Worm (Caenorhabditis elegans) whole organism, late embryonic: ENCODE measurements around the gene T02G5.3.
A peak's percentile ranks its signal among the peaks of the same experiment; 100 is the strongest.

Experiments
- C08G9.2 ChIP-seq: sonication (generic microtip); optimal IDR thresholded peaks from 2 replicates; lab custom pipeline; 2016; ENCODE audit warnings: mild to moderate bottlenecking, missing genetic modification characterization, moderate library complexity, missing compliant biosample characterization
- F13H6.1 ChIP-seq: sonication (generic microtip); optimal IDR thresholded peaks from 2 replicates; lab custom pipeline; 2016; ENCODE audit warnings: missing genetic modification characterization, missing compliant biosample characterization
- K02D7.2 ChIP-seq: sonication (generic microtip); optimal IDR thresholded peaks from 2 replicates; lab custom pipeline; 2017; ENCODE audit warnings: mild to moderate bottlenecking, missing genetic modification characterization, missing compliant biosample characterization
- T23F11.4 ChIP-seq: fragments of 200-800 bp; sonication (Bioruptor generic); optimal IDR thresholded peaks from 2 replicates; lab custom pipeline; 2018; ENCODE audit warnings: mild to moderate bottlenecking, missing genetic modification characterization, missing compliant biosample characterization
- ahr-1 ChIP-seq: sonication (generic microtip); optimal IDR thresholded peaks from 2 replicates; lab custom pipeline; 2016; ENCODE audit warnings: missing genetic modification characterization, missing compliant biosample characterization
- ama-1 ChIP-seq: fragments of 150-350 bp; optimal IDR thresholded peaks from 2 replicates; lab custom pipeline; 2014
- ceh-14 ChIP-seq: sonication (generic microtip); optimal IDR thresholded peaks from 2 replicates; lab custom pipeline; 2016; ENCODE audit warnings: missing genotype, missing genetic modification characterization, missing compliant biosample characterization
- ceh-18 ChIP-seq: sonication (generic microtip); optimal IDR thresholded peaks from 2 replicates; lab custom pipeline; 2016; ENCODE audit warnings: missing genetic modification characterization, missing compliant biosample characterization
- ceh-2 ChIP-seq: sonication (generic microtip); optimal IDR thresholded peaks from 2 replicates; lab custom pipeline; 2016; ENCODE audit warnings: missing genotype, missing genetic modification characterization, missing compliant biosample characterization
- ceh-31 ChIP-seq: sonication (generic microtip); optimal IDR thresholded peaks from 2 replicates; lab custom pipeline; 2016; ENCODE audit warnings: missing genetic modification characterization, missing compliant biosample characterization
- ceh-34 ChIP-seq: sonication (generic microtip); optimal IDR thresholded peaks from 2 replicates; lab custom pipeline; 2016; ENCODE audit warnings: mild to moderate bottlenecking, missing genetic modification characterization, missing compliant biosample characterization
- ceh-48 ChIP-seq: sonication (generic microtip); optimal IDR thresholded peaks from 2 replicates; lab custom pipeline; 2016; ENCODE audit warnings: missing genetic modification characterization, inconsistent platforms, missing compliant biosample characterization
- che-1 ChIP-seq: sonication (generic microtip); optimal IDR thresholded peaks from 2 replicates; lab custom pipeline; 2016; ENCODE audit warnings: mild to moderate bottlenecking, missing genetic modification characterization, missing compliant biosample characterization
- elt-2 ChIP-seq: sonication (generic microtip); optimal IDR thresholded peaks from 2 replicates; lab custom pipeline; 2016; ENCODE audit warnings: missing genetic modification reagents, missing genetic modification characterization, missing compliant biosample characterization
- elt-4 ChIP-seq: sonication (generic microtip); optimal IDR thresholded peaks from 2 replicates; lab custom pipeline; 2016; ENCODE audit warnings: missing genetic modification characterization, missing compliant biosample characterization
- ets-4 ChIP-seq: sonication (generic microtip); optimal IDR thresholded peaks from 2 replicates; lab custom pipeline; 2016; ENCODE audit warnings: missing genetic modification characterization, missing compliant biosample characterization
- eyg-1 ChIP-seq: sonication (generic microtip); optimal IDR thresholded peaks from 2 replicates; lab custom pipeline; 2016; ENCODE audit warnings: missing genotype, missing genetic modification characterization, missing compliant biosample characterization
- fax-1 ChIP-seq: sonication (generic microtip); optimal IDR thresholded peaks from 2 replicates; lab custom pipeline; 2016; ENCODE audit warnings: missing genotype, missing genetic modification characterization, missing compliant biosample characterization
- fkh-6 ChIP-seq: sonication (generic microtip); optimal IDR thresholded peaks from 2 replicates; lab custom pipeline; 2016; ENCODE audit warnings: missing genetic modification characterization, missing compliant biosample characterization
- gmeb-2 ChIP-seq: sonication (generic microtip); optimal IDR thresholded peaks from 2 replicates; lab custom pipeline; 2016; ENCODE audit warnings: missing genetic modification characterization, inconsistent platforms, missing compliant biosample characterization
- hlh-15 ChIP-seq: sonication (generic microtip); optimal IDR thresholded peaks from 2 replicates; lab custom pipeline; 2016; ENCODE audit warnings: missing genetic modification characterization, missing compliant biosample characterization
- hlh-8 ChIP-seq: sonication (generic microtip); optimal IDR thresholded peaks from 2 replicates; lab custom pipeline; 2016; ENCODE audit warnings: missing genotype, missing genetic modification characterization, missing compliant biosample characterization
- lim-6 ChIP-seq: sonication (generic microtip); optimal IDR thresholded peaks from 2 replicates; lab custom pipeline; 2016; ENCODE audit warnings: missing genetic modification characterization, missing compliant biosample characterization
- nfya-1 ChIP-seq: sonication (generic microtip); optimal IDR thresholded peaks from 2 replicates; lab custom pipeline; 2017; ENCODE audit warnings: missing genetic modification characterization, mild to moderate bottlenecking, missing compliant biosample characterization, antibody characterized with exemption, moderate library complexity
- nhr-11 ChIP-seq: fragments of 150-350 bp; optimal IDR thresholded peaks from 2 replicates; lab custom pipeline; 2014; ENCODE audit warnings: missing biosample characterization, missing genetic modification characterization
- nhr-232 ChIP-seq: sonication (generic microtip); optimal IDR thresholded peaks from 2 replicates; lab custom pipeline; 2016; ENCODE audit warnings: missing genetic modification characterization, missing compliant biosample characterization
- odd-2 ChIP-seq: sonication (generic microtip); optimal IDR thresholded peaks from 2 replicates; lab custom pipeline; 2017; ENCODE audit warnings: antibody characterized with exemption, mild to moderate bottlenecking, missing genetic modification characterization, missing compliant biosample characterization
- pat-9 ChIP-seq: fragments of 200-800 bp; sonication (Bioruptor generic); optimal IDR thresholded peaks from 2 replicates; lab custom pipeline; 2018; ENCODE audit warnings: mild to moderate bottlenecking, missing genetic modification characterization, moderate library complexity, missing compliant biosample characterization
- pha-4 ChIP-seq: fragments of 150-350 bp; optimal IDR thresholded peaks from 2 replicates; lab custom pipeline; 2018; ENCODE audit warnings: missing biosample characterization, missing genetic modification reagents, missing genetic modification characterization
- pqm-1 ChIP-seq: sonication (generic microtip); optimal IDR thresholded peaks from 2 replicates; lab custom pipeline; 2016; ENCODE audit warnings: missing genetic modification characterization, missing compliant biosample characterization
- ref-2 ChIP-seq: sonication (generic microtip); optimal IDR thresholded peaks from 2 replicates; lab custom pipeline; 2016; ENCODE audit warnings: missing genetic modification characterization, missing compliant biosample characterization
- rnt-1 ChIP-seq: sonication (generic microtip); optimal IDR thresholded peaks from 2 replicates; lab custom pipeline; 2016; ENCODE audit warnings: missing genetic modification characterization, missing compliant biosample characterization
- sox-4 ChIP-seq: sonication (generic microtip); optimal IDR thresholded peaks from 2 replicates; lab custom pipeline; 2017; ENCODE audit warnings: mild to moderate bottlenecking, missing genetic modification characterization, inconsistent platforms, missing compliant biosample characterization
- syd-9 ChIP-seq: sonication (generic microtip); optimal IDR thresholded peaks from 2 replicates; lab custom pipeline; 2016; ENCODE audit warnings: mild to moderate bottlenecking, missing genetic modification characterization, moderate library complexity, missing compliant biosample characterization
- tbx-2 ChIP-seq: sonication (generic microtip); optimal IDR thresholded peaks from 2 replicates; lab custom pipeline; 2016; ENCODE audit warnings: missing genetic modification characterization, missing compliant biosample characterization
- tbx-7 ChIP-seq: sonication (generic microtip); optimal IDR thresholded peaks from 2 replicates; lab custom pipeline; 2016; ENCODE audit warnings: missing genotype, missing genetic modification characterization, missing compliant biosample characterization
- unc-42 ChIP-seq: sonication (generic microtip); optimal IDR thresholded peaks from 2 replicates; lab custom pipeline; 2016; ENCODE audit warnings: missing genotype, missing genetic modification characterization, missing compliant biosample characterization
- unc-55 ChIP-seq: sonication (generic microtip); optimal IDR thresholded peaks from 2 replicates; lab custom pipeline; 2017; ENCODE audit warnings: missing biosample characterization, missing genetic modification reagents, missing genetic modification characterization
- unc-86 ChIP-seq: sonication (generic microtip); optimal IDR thresholded peaks from 2 replicates; lab custom pipeline; 2016; ENCODE audit warnings: missing genetic modification characterization, missing compliant biosample characterization
- zip-5 ChIP-seq: sonication (generic microtip); optimal IDR thresholded peaks from 2 replicates; lab custom pipeline; 2016; ENCODE audit warnings: missing genetic modification characterization, missing compliant biosample characterization
- ztf-16 ChIP-seq: sonication (generic microtip); optimal IDR thresholded peaks from 2 replicates; lab custom pipeline; 2017; ENCODE audit warnings: missing genetic modification characterization, missing compliant biosample characterization

Gene T02G5.3

DNA sequence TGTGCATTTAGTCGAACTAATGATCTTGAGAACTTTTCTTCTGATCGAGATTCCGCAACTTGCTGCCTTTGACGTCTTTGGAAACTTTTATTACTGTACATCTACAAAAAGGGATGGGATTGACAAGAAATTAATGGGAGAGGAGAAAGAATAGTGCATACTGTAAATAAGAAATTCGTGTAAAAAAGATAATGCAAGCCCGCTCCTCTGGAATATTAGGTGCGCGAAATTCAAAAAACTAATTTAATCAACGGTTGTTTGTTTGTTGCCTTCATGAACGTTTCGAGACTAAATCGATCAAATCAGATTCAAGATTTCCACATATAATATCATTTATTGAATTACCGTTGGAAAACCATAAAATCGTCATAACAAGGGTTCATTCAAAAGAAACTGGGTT lies 23.3 kb upstream of the T02G5.3 start, which contains the start of gene him-14:
him-14 (minus strand) TSS at position 101 of the 400 bp plus-strand sequence.
- TF ChIP-seq ceh-2 (tag; lab: Kevin White, UChicago) (no peak), pha-4 (tag; lab: Kevin White, UChicago) (no peak), nfya-1 (tag; lab: Kevin White, UChicago) (no peak), ceh-31 (tag; lab: Kevin White, UChicago) (no peak), C08G9.2 (tag; lab: Kevin White, UChicago) (no peak), lim-6 (tag; lab: Kevin White, UChicago) (no peak)

DNA sequence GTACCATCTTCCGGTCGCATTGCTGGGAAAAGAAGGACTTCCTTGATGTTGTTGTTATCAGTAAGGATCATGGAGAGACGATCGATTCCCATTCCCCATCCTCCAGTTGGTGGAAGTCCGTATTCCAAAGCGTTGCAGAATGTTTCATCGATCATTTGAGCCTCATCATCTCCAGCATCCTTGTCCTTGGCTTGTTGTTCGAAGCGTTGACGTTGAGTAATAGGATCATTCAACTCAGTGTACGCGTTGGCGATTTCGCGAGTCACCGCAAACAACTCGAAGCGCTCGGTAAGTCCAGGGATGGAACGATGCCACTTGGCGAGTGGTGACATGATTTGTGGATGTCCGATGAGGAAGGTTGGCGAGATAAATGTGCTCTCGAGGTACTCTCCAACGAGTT lies 22.8 kb upstream of the T02G5.3 start:
- TF ChIP-seq ceh-48 (tag; lab: Kevin White, UChicago) (no peak), pqm-1 (tag; lab: Kevin White, UChicago) (no peak), sox-4 (no peak), nhr-232 (tag; lab: Kevin White, UChicago) (no peak), K02D7.2 (tag; lab: Kevin White, UChicago) (no peak), T23F11.4 (GFP tag; lab: Kevin White, UChicago) (no peak), syd-9 (no peak), unc-55 (GFP tag; lab: Kevin White, UChicago) (no peak), odd-2 (tag; lab: Kevin White, UChicago) (no peak), unc-86 (tag; lab: Kevin White, UChicago) (no peak), gmeb-2 (tag; lab: Kevin White, UChicago) (no peak)

DNA sequence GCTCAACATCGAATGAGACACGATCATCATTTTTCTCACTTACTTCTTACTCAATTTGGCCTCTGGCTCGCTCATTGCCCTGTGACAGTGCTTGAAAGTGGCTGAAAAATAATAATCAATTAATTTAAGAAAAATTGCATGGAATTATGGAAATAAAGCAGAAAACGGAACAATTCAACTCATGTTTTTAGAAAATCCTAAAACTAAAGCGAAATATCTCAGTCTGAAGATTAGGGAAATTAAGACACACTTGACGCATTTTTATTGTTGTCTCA lies 20.9 kb upstream of the T02G5.3 start, which contains the start of gene kars-1:
kars-1 (minus strand) TSS at position 101 of the 275 bp plus-strand sequence.
- TF ChIP-seq rnt-1, result no peak
- TF ChIP-seq nhr-11, result no peak
- TF ChIP-seq tbx-7 (tag; lab: Kevin White, UChicago), result no peak

DNA sequence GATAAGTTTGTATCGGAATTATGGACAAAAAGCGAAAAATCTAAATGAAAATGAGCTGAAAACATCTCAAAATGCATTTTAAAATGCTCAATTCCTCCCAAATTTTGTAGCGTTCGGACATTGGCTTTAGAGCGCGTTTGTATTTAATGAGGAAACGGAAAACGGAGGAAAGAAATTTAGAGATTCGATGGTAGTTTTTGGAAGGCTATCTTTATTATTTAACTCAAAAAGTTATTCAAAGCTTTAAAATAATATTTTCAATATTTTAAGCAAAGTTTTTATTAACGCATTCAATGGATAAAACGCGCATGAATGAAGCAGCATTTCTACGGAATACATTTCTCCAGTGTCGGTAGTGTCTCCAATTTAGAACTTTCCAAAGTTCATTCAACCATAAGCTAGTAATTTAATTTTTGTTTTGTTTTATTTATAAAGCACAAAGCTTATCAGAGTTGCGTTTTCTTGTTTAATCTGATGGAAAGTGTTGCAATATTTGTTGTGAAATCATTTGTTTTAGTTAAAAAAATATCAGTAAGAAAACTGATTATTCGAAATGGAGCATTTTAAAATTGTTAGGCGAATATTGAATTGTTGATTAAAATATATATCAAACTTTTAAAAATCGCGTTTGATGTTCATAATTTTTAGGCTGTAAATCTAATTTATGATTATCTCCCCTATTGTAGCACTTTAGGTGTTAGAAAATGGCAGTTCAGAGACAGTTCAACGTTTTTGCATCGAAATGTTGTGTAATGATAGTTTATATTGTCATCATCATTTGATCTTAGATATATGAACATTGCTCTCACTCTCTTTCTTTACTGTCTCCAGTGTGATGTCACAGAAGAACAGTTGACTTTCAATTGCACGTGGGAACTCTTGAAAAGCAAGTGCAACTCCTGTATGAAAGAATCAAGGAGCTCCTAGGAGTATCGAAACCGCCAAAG lies 20.3 kb upstream of the T02G5.3 start:
- peak; percentile 51 for TF ChIP-seq syd-9
- peak; percentile 5 for TF ChIP-seq unc-86 (tag; lab: Kevin White, UChicago)
- TF ChIP-seq ama-1, result no peak
- TF ChIP-seq fax-1 (tag; lab: Kevin White, UChicago), result peak; percentile 83
- peak; percentile 93 for TF ChIP-seq unc-42 (tag; lab: Kevin White, UChicago)
- peak; percentile 84 for TF ChIP-seq ceh-2 (tag; lab: Kevin White, UChicago)
- TF ChIP-seq zip-5, result peak; percentile 89
- peak; percentile 69 for TF ChIP-seq ahr-1 (tag; lab: Kevin White, UChicago)
- peak; percentile 68 for TF ChIP-seq ref-2 (tag; lab: Kevin White, UChicago)
- peak; percentile 65 for TF ChIP-seq ceh-14 (tag; lab: Kevin White, UChicago)
- TF ChIP-seq elt-4, result no peak
- TF ChIP-seq tbx-2 (tag; lab: Kevin White, UChicago), result peak; percentile 76
- TF ChIP-seq T23F11.4 (GFP tag; lab: Kevin White, UChicago), result no peak
- peak; percentile 51 for TF ChIP-seq ceh-18 (tag; lab: Kevin White, UChicago)
- no peak for TF ChIP-seq eyg-1 (tag; lab: Kevin White, UChicago)
- TF ChIP-seq hlh-8 (tag; lab: Kevin White, UChicago), result peak; percentile 59
- TF ChIP-seq pqm-1 (tag; lab: Kevin White, UChicago), result no peak
- TF ChIP-seq fkh-6, result peak; percentile 7
- peak; percentile 59 for TF ChIP-seq ztf-16
- peak; percentile 82 for TF ChIP-seq elt-2
- peak; percentile 87 for TF ChIP-seq C08G9.2 (tag; lab: Kevin White, UChicago)
- TF ChIP-seq unc-55 (GFP tag; lab: Kevin White, UChicago), result no peak
- peak; percentile 61 for TF ChIP-seq F13H6.1 (tag; lab: Kevin White, UChicago)
- no peak for TF ChIP-seq ceh-34 (tag; lab: Kevin White, UChicago)
- peak; percentile 39 for TF ChIP-seq nfya-1 (tag; lab: Kevin White, UChicago)
- TF ChIP-seq pat-9, result no peak
- TF ChIP-seq ets-4 (tag; lab: Kevin White, UChicago), result peak; percentile 84
- TF ChIP-seq hlh-15 (tag; lab: Kevin White, UChicago), result peak; percentile 17
- peak; percentile 81 for TF ChIP-seq tbx-7 (tag; lab: Kevin White, UChicago)
- peak; percentile 97 for TF ChIP-seq ceh-31 (tag; lab: Kevin White, UChicago)
- TF ChIP-seq che-1 (tag; lab: Kevin White, UChicago), result no peak
- peak; percentile 82 for TF ChIP-seq rnt-1
